Fruit fly (Drosophila melanogaster): ENCODE results near the gene per.

DNA sequence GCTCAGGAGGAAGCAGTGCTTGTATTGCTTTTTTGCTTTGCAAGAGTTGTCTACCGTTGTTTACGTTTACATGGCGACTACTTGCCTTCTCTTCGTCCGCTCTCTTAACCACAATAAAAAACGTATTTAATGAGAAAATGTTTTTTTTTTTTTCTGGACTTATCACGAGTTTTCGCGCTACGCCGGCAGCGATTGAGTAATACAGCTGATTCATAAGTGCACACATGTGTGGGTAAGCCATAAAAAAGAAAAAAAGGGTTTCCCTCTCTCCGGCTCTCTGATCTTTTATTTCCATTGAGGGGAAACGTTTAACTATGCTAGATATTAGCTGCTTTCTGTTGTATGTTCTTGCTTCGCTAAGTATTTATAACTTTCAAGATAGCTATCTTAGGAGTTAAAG is 56.7 kb downstream of the per start:
- TF ChIP-seq dsf (GFP tag; optimal IDR thresholded peaks at IDR 0.05; ENCODE audit: borderline replicate concordance) (no peak), Rel (GFP tag; optimal IDR thresholded peaks at IDR 0.05) (no peak), Rel (tag; optimal IDR thresholded peaks at IDR 0.05) (no peak), pan (optimal IDR thresholded peaks at IDR 0.05) (no peak), br (GFP tag; optimal IDR thresholded peaks at IDR 0.05) (no peak), Hr78 (GFP tag; optimal IDR thresholded peaks at IDR 0.05) (no peak)

Measured in whole organism, wandering third instar larva.